Fruit fly (Drosophila melanogaster) whole organism, wandering third instar larva: Measurements from ENCODE around the gene CG11109.
A peak's percentile ranks its signal among the peaks of the same experiment; 100 is the strongest.

ENCODE experiments used
- Abd-B ChIP-seq: fragments of >200 bp; optimal IDR thresholded peaks from 2 replicates; lab custom pipeline; 2017; ENCODE audit warnings: missing biosample characterization, missing genetic modification characterization
- CG9705 ChIP-seq: fragments of 200-800 bp; sonication (Bioruptor generic); optimal IDR thresholded peaks from 2 replicates; lab custom pipeline; 2018; ENCODE audit warnings: missing biosample characterization, mild to moderate bottlenecking, missing genetic modification characterization
- CrebA ChIP-seq: fragments of 200-800 bp; sonication (Bioruptor generic); optimal IDR thresholded peaks from 2 replicates; lab custom pipeline; 2016; ENCODE audit warnings: missing biosample characterization, mild to moderate bottlenecking, missing genetic modification characterization, borderline replicate concordance
- Dif ChIP-seq: fragments of 200-275, 200-300 bp; sonication (Bioruptor generic); optimal IDR thresholded peaks from 2 replicates; lab custom pipeline; 2018; ENCODE audit warnings: missing biosample characterization, missing genetic modification characterization; ENCODE audit not compliant: partially characterized antibody
- HLH106 ChIP-seq: fragments of 200-800 bp; optimal IDR thresholded peaks from 3 replicates; lab custom pipeline; 2019; ENCODE audit warnings: missing biosample characterization, mild to moderate bottlenecking, missing genetic modification characterization, moderate library complexity
- Hnf4 ChIP-seq: fragments of 200-800 bp; sonication (Bioruptor generic); optimal IDR thresholded peaks from 2 replicates; lab custom pipeline; 2016; ENCODE audit warnings: missing biosample characterization, mild to moderate bottlenecking, missing genetic modification characterization
- Hr83 ChIP-seq: fragments of 200-300 bp; sonication (Bioruptor generic); optimal IDR thresholded peaks from 2 replicates; lab custom pipeline; 2016; ENCODE audit warnings: missing biosample characterization, mild to moderate bottlenecking, missing genetic modification characterization, moderate library complexity; ENCODE audit not compliant: poor library complexity, severe bottlenecking
- Jra ChIP-seq: sonication (Bioruptor generic); optimal IDR thresholded peaks from 2 replicates; lab custom pipeline; 2016; ENCODE audit warnings: missing biosample characterization, missing genetic modification characterization
- Myc ChIP-seq: fragments of >200 bp; optimal IDR thresholded peaks from 2 replicates; lab custom pipeline; 2017
- N ChIP-seq: fragments of >200 bp; optimal IDR thresholded peaks from 2 replicates; lab custom pipeline; 2018; ENCODE audit warnings: missing biosample characterization, missing external identifiers, missing genetic modification characterization
- OdsH ChIP-seq: fragments of 200-800 bp; sonication (Bioruptor generic); optimal IDR thresholded peaks from 2 replicates; lab custom pipeline; 2016; ENCODE audit warnings: missing biosample characterization, mild to moderate bottlenecking, missing genetic modification characterization
- Rel ChIP-seq, 2 experiments: fragments of 200-800 bp; sonication (Bioruptor generic) in 1 of 2; optimal IDR thresholded peaks; 2 replicates in 1 of 2; 3 replicates in 1 of 2; lab custom pipeline; 2016 to 2019; ENCODE audit warnings: mild to moderate bottlenecking in 2 of 2, missing biosample characterization in 2 of 2, missing genetic modification characterization in 2 of 2, moderate library complexity in 1 of 2
- Sp1 ChIP-seq: fragments of 200-800 bp; sonication (Bioruptor generic); optimal IDR thresholded peaks from 3 replicates; lab custom pipeline; 2019; ENCODE audit warnings: missing biosample characterization, mild to moderate bottlenecking, missing genetic modification characterization, moderate library complexity
- Vsx2 ChIP-seq: fragments of 200-300, 225-300 bp; sonication (Bioruptor generic); optimal IDR thresholded peaks from 2 replicates; lab custom pipeline; 2018; ENCODE audit warnings: missing biosample characterization, missing genetic modification characterization; ENCODE audit not compliant: partially characterized antibody
- br ChIP-seq: fragments of 200-800 bp; sonication (Bioruptor generic); optimal IDR thresholded peaks from 2 replicates; lab custom pipeline; 2016; ENCODE audit warnings: missing biosample characterization, missing genetic modification characterization
- brk ChIP-seq: fragments of 200-800 bp; sonication (Bioruptor generic); optimal IDR thresholded peaks from 2 replicates; lab custom pipeline; 2016; ENCODE audit warnings: missing biosample characterization, mild to moderate bottlenecking, missing genetic modification characterization
- dl ChIP-seq, 2 experiments: fragments of 175-275, 200-275 bp in 1 of 2; fragments of 200-275 bp in 1 of 2; sonication (Bioruptor generic); optimal IDR thresholded peaks; lab custom pipeline; 2018; ENCODE audit warnings: mild to moderate bottlenecking in 2 of 2, missing biosample characterization in 2 of 2, missing genetic modification characterization in 2 of 2, moderate library complexity in 2 of 2; ENCODE audit not compliant: partially characterized antibody in 2 of 2, insufficient read depth in 1 of 2
- dmrt93B ChIP-seq: fragments of 200-800 bp; sonication (Bioruptor generic); optimal IDR thresholded peaks from 2 replicates; lab custom pipeline; 2018; ENCODE audit warnings: missing biosample characterization, mild to moderate bottlenecking, missing genetic modification characterization
- dsf ChIP-seq: sonication (Bioruptor generic); optimal IDR thresholded peaks from 2 replicates; lab custom pipeline; 2016; ENCODE audit warnings: missing biosample characterization, missing genetic modification characterization, borderline replicate concordance
- ey ChIP-seq: fragments of 200-800 bp; sonication (Bioruptor generic); optimal IDR thresholded peaks from 2 replicates; lab custom pipeline; 2016; ENCODE audit warnings: missing biosample characterization, missing genetic modification characterization
- foxo ChIP-seq, 2 experiments: fragments of 200-800 bp; sonication (Bioruptor generic); optimal IDR thresholded peaks; 2 replicates in 1 of 2; 3 replicates in 1 of 2; lab custom pipeline; 2016 to 2017; ENCODE audit warnings: missing biosample characterization in 2 of 2, missing genetic modification characterization in 2 of 2
- fru ChIP-seq: fragments of 200-800 bp; sonication (Bioruptor generic); optimal IDR thresholded peaks from 3 replicates; lab custom pipeline; 2016; ENCODE audit warnings: missing biosample characterization, mild to moderate bottlenecking, missing genetic modification characterization
- h ChIP-seq: fragments of 200-800 bp; sonication (Bioruptor generic); optimal IDR thresholded peaks from 3 replicates; lab custom pipeline; 2016; ENCODE audit warnings: missing biosample characterization, mild to moderate bottlenecking, missing genetic modification characterization
- jim ChIP-seq: fragments of 175-275, 200-325 bp; sonication (Bioruptor generic); optimal IDR thresholded peaks from 2 replicates; lab custom pipeline; 2016; ENCODE audit warnings: missing biosample characterization, mild to moderate bottlenecking, missing genetic modification characterization
- lola ChIP-seq: fragments of >200 bp; optimal IDR thresholded peaks from 2 replicates; lab custom pipeline; 2017; ENCODE audit warnings: missing biosample characterization, missing genetic modification characterization
- pan ChIP-seq: fragments of >200 bp; optimal IDR thresholded peaks from 2 replicates; lab custom pipeline; 2017
- psq ChIP-seq: fragments of 200-800 bp; sonication (Bioruptor generic); optimal IDR thresholded peaks from 3 replicates; lab custom pipeline; 2017; ENCODE audit warnings: missing biosample characterization, mild to moderate bottlenecking, missing genetic modification characterization, moderate library complexity
- rgr ChIP-seq: fragments of 200-800 bp; sonication (Bioruptor generic); optimal IDR thresholded peaks from 3 replicates; lab custom pipeline; 2016; ENCODE audit warnings: missing biosample characterization, mild to moderate bottlenecking, missing genetic modification characterization
- sage ChIP-seq: fragments of 200-800 bp; sonication (Bioruptor generic); optimal IDR thresholded peaks from 2 replicates; lab custom pipeline; 2016; ENCODE audit warnings: missing biosample characterization, mild to moderate bottlenecking, missing genetic modification characterization
- sv ChIP-seq: fragments of 200-800 bp; sonication (Bioruptor generic); optimal IDR thresholded peaks from 3 replicates; lab custom pipeline; 2016; ENCODE audit warnings: missing biosample characterization, missing genetic modification characterization
- tai ChIP-seq: sonication (Bioruptor generic); optimal IDR thresholded peaks from 2 replicates; lab custom pipeline; 2016; ENCODE audit warnings: missing biosample characterization, missing genetic modification characterization
- usp ChIP-seq: fragments of >200 bp; optimal IDR thresholded peaks from 2 replicates; lab custom pipeline; 2017; ENCODE audit warnings: missing biosample characterization, missing genetic modification characterization
- woc ChIP-seq: sonication (Bioruptor generic); optimal IDR thresholded peaks from 2 replicates; lab custom pipeline; 2016; ENCODE audit warnings: missing biosample characterization, mild to moderate bottlenecking, missing genetic modification characterization

The CG11109 gene

DNA sequence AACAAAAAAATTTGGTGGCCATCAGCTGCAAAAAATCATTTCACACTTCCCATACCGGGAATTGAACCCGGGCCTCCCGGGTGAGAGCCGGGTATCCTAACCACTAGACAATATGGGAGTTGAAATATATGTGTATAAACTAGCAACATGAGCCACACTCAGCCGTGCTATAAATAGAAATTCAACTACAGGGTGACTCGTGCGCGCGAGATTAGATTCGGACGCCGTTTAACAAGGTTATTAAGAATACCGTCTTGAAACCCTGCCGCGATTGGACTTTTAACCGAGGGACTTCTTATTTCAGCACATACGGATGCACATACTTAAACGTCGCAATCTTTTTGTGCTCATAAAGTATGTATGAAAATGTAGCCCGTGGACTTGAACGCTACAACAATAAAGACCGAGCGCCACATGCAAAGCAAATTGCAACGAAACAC is 24.3 kb upstream of the CG11109 start (continued):
- TF ChIP-seq Hnf4 (GFP tag; lab: Kevin White, UChicago) = peak; percentile 47
- no peak for TF ChIP-seq br
- TF ChIP-seq woc (GFP tag; lab: Kevin White, UChicago) = no peak
- TF ChIP-seq Hr83 (GFP tag; lab: Kevin White, UChicago) = no peak
- no peak for TF ChIP-seq Sp1
- no peak for TF ChIP-seq tai
- no peak for TF ChIP-seq usp (GFP tag; lab: Kevin White, UChicago)

DNA sequence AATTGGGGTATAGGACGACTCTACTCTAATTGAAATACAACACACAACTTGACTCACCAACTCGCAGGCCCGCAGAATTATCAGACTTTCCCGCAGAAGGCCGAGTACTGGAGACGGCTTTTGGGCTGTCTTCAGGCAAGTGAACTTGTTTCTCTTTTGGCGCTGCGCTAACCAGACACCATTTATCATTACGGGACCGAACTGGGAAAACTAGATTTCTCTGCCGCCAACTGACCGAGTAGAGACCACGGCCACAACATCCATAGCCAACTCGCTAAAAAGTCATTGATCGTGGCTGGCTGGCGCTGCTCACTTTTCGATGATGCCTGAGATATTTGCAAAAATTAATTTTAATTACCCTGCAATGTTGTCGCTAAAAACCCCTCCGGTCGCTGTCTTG is 23.1 kb upstream of the CG11109 start:
- TF ChIP-seq rgr (GFP tag; lab: Kevin White, UChicago) = no peak
- no peak for TF ChIP-seq CG9705 (GFP tag; lab: Kevin White, UChicago)

DNA sequence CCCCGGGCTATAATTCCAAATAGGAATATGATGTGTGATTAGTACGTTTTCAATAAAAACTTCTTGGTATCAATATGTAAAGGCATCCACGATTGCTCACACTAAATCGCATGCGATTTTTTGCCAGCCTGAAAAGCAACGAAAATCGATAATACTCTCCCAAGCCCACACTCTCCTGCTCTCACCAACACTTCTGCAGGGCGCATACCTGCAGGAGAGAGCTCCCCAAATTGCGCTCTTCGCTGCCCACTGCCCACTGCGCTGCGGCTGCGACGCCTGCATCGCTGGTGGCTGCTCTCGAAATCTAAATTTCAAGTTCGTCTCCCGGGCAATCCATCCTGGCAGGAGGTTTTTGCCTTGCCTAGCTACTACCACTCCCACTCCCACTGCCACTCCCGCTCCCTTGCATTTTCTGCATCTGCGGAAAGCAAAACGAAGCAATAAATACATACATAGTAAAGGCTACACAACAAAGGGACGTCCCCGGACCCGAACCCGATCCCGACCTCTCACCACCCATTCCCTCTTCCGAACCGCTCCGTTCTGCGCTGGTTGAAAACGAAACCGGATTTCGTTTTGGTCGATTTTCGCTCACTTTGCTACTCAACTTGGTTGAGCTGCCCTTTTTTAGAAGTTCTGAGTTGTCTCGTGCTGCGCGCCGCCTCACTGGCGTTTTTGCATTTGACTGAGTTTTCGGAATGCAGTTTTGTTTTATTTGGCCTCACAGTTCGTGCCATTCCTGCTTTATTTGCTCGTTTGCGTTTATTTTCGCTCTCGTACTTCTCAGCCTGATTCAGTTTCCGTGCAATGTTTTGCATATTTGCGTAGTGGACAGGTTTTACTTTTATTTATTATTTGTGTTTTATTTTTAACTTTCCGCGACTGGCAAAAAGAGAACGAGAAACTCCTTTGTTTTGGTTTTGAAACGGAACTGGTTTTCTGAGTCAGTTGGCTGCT is 20.6 kb upstream of the CG11109 start:
- TF ChIP-seq ey (GFP tag; lab: Kevin White, UChicago) = peak; percentile 55
- TF ChIP-seq Rel (GFP tag; optimal IDR thresholded peaks at IDR 0.05; lab: Kevin White, UChicago) = peak; percentile 91
- TF ChIP-seq Rel (tag; optimal IDR thresholded peaks at IDR 0.05; lab: Kevin White, UChicago) = peak; percentile 95
- no peak for TF ChIP-seq Jra
- no peak for TF ChIP-seq woc (GFP tag; lab: Kevin White, UChicago)
- TF ChIP-seq fru (GFP tag; lab: Kevin White, UChicago) = peak; percentile 75
- TF ChIP-seq dl (GFP tag; optimal IDR thresholded peaks at IDR 0.05; lab: Kevin White, UChicago; ENCODE audit: insufficient read depth in 1 of 2, partially characterized antibody in 2 of 2) = peak; percentile 87 to 91
- no peak for TF ChIP-seq jim (GFP tag; lab: Kevin White, UChicago)
- no peak for TF ChIP-seq tai
- peak; percentile 69 for TF ChIP-seq sage (GFP tag; lab: Kevin White, UChicago)
- TF ChIP-seq lola (GFP tag; lab: Kevin White, UChicago) = no peak
- peak; percentile 12 for TF ChIP-seq Vsx2 (GFP tag; lab: Kevin White, UChicago)
- TF ChIP-seq N = no peak
- peak; percentile 20 for TF ChIP-seq HLH106 (tag; lab: Kevin White, UChicago)
- TF ChIP-seq OdsH (GFP tag; lab: Kevin White, UChicago) = no peak
- no peak for TF ChIP-seq dmrt93B
- TF ChIP-seq h (GFP tag; lab: Kevin White, UChicago) = peak; percentile 14
- peak; percentile 85 for TF ChIP-seq psq (GFP tag; lab: Kevin White, UChicago)
- no peak for TF ChIP-seq brk
- TF ChIP-seq CrebA (GFP tag; lab: Kevin White, UChicago) = peak; percentile 91
- TF ChIP-seq Sp1 = peak; percentile 81
- no peak for TF ChIP-seq dsf (GFP tag; lab: Kevin White, UChicago)
- no peak for TF ChIP-seq Myc
- no peak for TF ChIP-seq pan
- TF ChIP-seq foxo (GFP tag; optimal IDR thresholded peaks at IDR 0.05; lab: Kevin White, UChicago) = peak in 1 of 2 experiments; percentile 62
- peak; percentile 95 for TF ChIP-seq Dif (GFP tag; lab: Kevin White, UChicago)
- TF ChIP-seq br = no peak
- peak; percentile 9 for TF ChIP-seq rgr (GFP tag; lab: Kevin White, UChicago)
- TF ChIP-seq sv (GFP tag; lab: Kevin White, UChicago) = no peak
- TF ChIP-seq, all 38 proteins: peak for 14

dm6 chr3L:22853412-22853811 is 18.6 kb upstream of the CG11109 start, which contains the start of gene CG32462:
Gene CG32462 (minus strand): TSS chr3L:22853512.
- no peak for TF ChIP-seq psq (GFP tag; lab: Kevin White, UChicago)
- no peak for TF ChIP-seq CG9705 (GFP tag; lab: Kevin White, UChicago)
- TF ChIP-seq sage (GFP tag; lab: Kevin White, UChicago) = no peak
- no peak for TF ChIP-seq dsf (GFP tag; lab: Kevin White, UChicago)
- no peak for TF ChIP-seq usp (GFP tag; lab: Kevin White, UChicago)
- TF ChIP-seq lola (GFP tag; lab: Kevin White, UChicago) = no peak
- TF ChIP-seq Abd-B (GFP tag; lab: Kevin White, UChicago) = no peak
